In genomic region chrX:8690003-8690402, dm6 we compare ENCODE assay signal across 1 fruit fly cellular context.
A peak's percentile ranks its signal among the peaks of the same experiment; 100 is the strongest.
TF ChIP-seq lines count a peak whose summit lies in the region.

Ppt1 (minus strand) TSS chrX:8690227.
Ogg1 (plus strand) TSS chrX:8690327.

TF ChIP-seq in whole organism, embryonic, 481 proteins besides CTCF, POLR2A, EP300 and RAD21 (continued from another document and continues in another):
- TF ChIP-seq H15 (GFP tag; IDR thresholded peaks at IDR 0.05; lab: Robert Waterston, UW): no peak
- no peak for TF ChIP-seq Asciz (GFP tag; optimal IDR thresholded peaks at IDR 0.05; lab: Kevin White, UChicago)
- TF ChIP-seq pros (GFP tag; optimal IDR thresholded peaks at IDR 0.05; lab: Kevin White, UChicago): no peak
- TF ChIP-seq Bgb (GFP tag; IDR thresholded peaks at IDR 0.05; lab: Robert Waterston, UW; ENCODE audit: partially characterized antibody): peak; percentile 41
- no peak for TF ChIP-seq CG3065 (GFP tag; optimal IDR thresholded peaks at IDR 0.05; lab: Kevin White, UChicago)
- TF ChIP-seq Hr51 (GFP tag; optimal IDR thresholded peaks at IDR 0.05; lab: Kevin White, UChicago): peak; percentile 38
- TF ChIP-seq danr (GFP tag; IDR thresholded peaks at IDR 0.05; lab: Robert Waterston, UW): no peak
- no peak for TF ChIP-seq CG10321 (GFP tag; IDR thresholded peaks at IDR 0.05; lab: Robert Waterston, UW)
- TF ChIP-seq trem (tag; optimal IDR thresholded peaks at IDR 0.05; lab: Kevin White, UChicago): peak; percentile 67
- TF ChIP-seq zfh1 (GFP tag; IDR thresholded peaks at IDR 0.05; lab: Robert Waterston, UW): peak; percentile 52; the same call in 2 of the 3 replicates
- no peak for TF ChIP-seq Lhr (GFP tag; optimal IDR thresholded peaks at IDR 0.05; lab: Kevin White, UChicago)
- TF ChIP-seq Xrp1 (GFP tag; IDR thresholded peaks at IDR 0.05; lab: Robert Waterston, UW): peak; percentile 33; the same call in 1 of the 2 replicates
- TF ChIP-seq Nf-YB (GFP tag; optimal IDR thresholded peaks at IDR 0.05; lab: Kevin White, UChicago): peak; percentile 8
- peak; percentile 39 for TF ChIP-seq Sox102F (GFP tag; optimal IDR thresholded peaks at IDR 0.05; lab: Kevin White, UChicago)
- peak; percentile 43 for TF ChIP-seq Meics (GFP tag; optimal IDR thresholded peaks at IDR 0.05; lab: Kevin White, UChicago)
- TF ChIP-seq grau (tag; optimal IDR thresholded peaks at IDR 0.05; lab: Kevin White, UChicago): peak; percentile 56
- peak; percentile 39; the same call in 1 of the 2 replicates for TF ChIP-seq CG14441 (GFP tag; IDR thresholded peaks at IDR 0.05; lab: Robert Waterston, UW)
- peak; percentile 54; the same call in 1 of the 2 replicates for TF ChIP-seq CG14014 (GFP tag; IDR thresholded peaks at IDR 0.05; lab: Robert Waterston, UW)
- TF ChIP-seq klu (GFP tag; IDR thresholded peaks at IDR 0.05; lab: Robert Waterston, UW): 0 out of 2 replicates have a peak, but pooled peaks have one; percentile 9
- no peak for TF ChIP-seq D (optimal IDR thresholded peaks at IDR 0.05; lab: Kevin White, UChicago)
- TF ChIP-seq D (GFP tag; optimal IDR thresholded peaks at IDR 0.05; lab: Kevin White, UChicago): no peak
- TF ChIP-seq corto (GFP tag; optimal IDR thresholded peaks at IDR 0.05; lab: Kevin White, UChicago): no peak
- TF ChIP-seq bowl (GFP tag; IDR thresholded peaks at IDR 0.05; lab: Robert Waterston, UW): no peak
- no peak for TF ChIP-seq dati (GFP tag; IDR thresholded peaks at IDR 0.05; lab: Robert Waterston, UW)
- peak; percentile 65 for TF ChIP-seq CG9932 (GFP tag; IDR thresholded peaks at IDR 0.05; lab: Robert Waterston, UW)
- TF ChIP-seq pita (GFP tag; optimal IDR thresholded peaks at IDR 0.05; lab: Kevin White, UChicago): no peak
- TF ChIP-seq Dref (GFP tag; IDR thresholded peaks at IDR 0.05; lab: Robert Waterston, UW): no peak; the same call in none of the 2 replicates
- TF ChIP-seq ash1 (GFP tag; optimal IDR thresholded peaks at IDR 0.05; lab: Kevin White, UChicago): no peak
- peak; percentile 34 for TF ChIP-seq lbe (GFP tag; optimal IDR thresholded peaks at IDR 0.05; lab: Kevin White, UChicago)
- no peak for TF ChIP-seq sd (tag; optimal IDR thresholded peaks at IDR 0.05; lab: Kevin White, UChicago)
- no peak for TF ChIP-seq onecut (GFP tag; IDR thresholded peaks at IDR 0.05; lab: Robert Waterston, UW)
- TF ChIP-seq MTF-1 (GFP tag; optimal IDR thresholded peaks at IDR 0.05; lab: Kevin White, UChicago; ENCODE audit: borderline replicate concordance): no peak
- TF ChIP-seq CG17568 (GFP tag; optimal IDR thresholded peaks at IDR 0.05; lab: Kevin White, UChicago): peak; percentile 48
- no peak for TF ChIP-seq pan (optimal IDR thresholded peaks at IDR 0.05; lab: Kevin White, UChicago)
- TF ChIP-seq pan (GFP tag; optimal IDR thresholded peaks at IDR 0.05 in 1 of 2, IDR thresholded peaks at IDR 0.05 in 1 of 2): peak in 1 of 2 experiments; percentile 10
- TF ChIP-seq NC2β (GFP tag; optimal IDR thresholded peaks at IDR 0.05; lab: Kevin White, UChicago): peak; percentile 54
- TF ChIP-seq sisA (GFP tag; IDR thresholded peaks at IDR 0.05; lab: Robert Waterston, UW): no peak; the same call in 1 of the 2 replicates
- TF ChIP-seq Dad (GFP tag; optimal IDR thresholded peaks at IDR 0.05; lab: Kevin White, UChicago): peak; percentile 44
- no peak for TF ChIP-seq Lim3 (GFP tag; IDR thresholded peaks at IDR 0.05; lab: Robert Waterston, UW)
- no peak for TF ChIP-seq CG16815 (GFP tag; optimal IDR thresholded peaks at IDR 0.05; lab: Kevin White, UChicago)
- TF ChIP-seq MBD-R2 (GFP tag; IDR thresholded peaks at IDR 0.05; lab: Robert Waterston, UW): peak; percentile 80
- peak; percentile 42 for TF ChIP-seq CG6689 (GFP tag; IDR thresholded peaks at IDR 0.05; lab: Robert Waterston, UW)
- peak; percentile 51 for TF ChIP-seq pnt (GFP tag; optimal IDR thresholded peaks at IDR 0.05; lab: Kevin White, UChicago)
- peak; percentile 73 for TF ChIP-seq CG13287 (GFP tag; IDR thresholded peaks at IDR 0.05; lab: Robert Waterston, UW; ENCODE audit: partially characterized antibody)
- TF ChIP-seq Poxn (GFP tag; IDR thresholded peaks at IDR 0.05; lab: Robert Waterston, UW): no peak
- TF ChIP-seq usp (GFP tag; optimal IDR thresholded peaks at IDR 0.05; lab: Kevin White, UChicago): no peak
- TF ChIP-seq grn (GFP tag; optimal IDR thresholded peaks at IDR 0.05; lab: Kevin White, UChicago): no peak
- peak; percentile 16 for TF ChIP-seq p53 (GFP tag; optimal IDR thresholded peaks at IDR 0.05; lab: Kevin White, UChicago)
- no peak for TF ChIP-seq tup (GFP tag; optimal IDR thresholded peaks at IDR 0.05; lab: Kevin White, UChicago)
- TF ChIP-seq CG17186 (GFP tag; optimal IDR thresholded peaks at IDR 0.05; lab: Kevin White, UChicago): peak; percentile 49
- no peak for TF ChIP-seq CG9215 (GFP tag; IDR thresholded peaks at IDR 0.05; lab: Robert Waterston, UW)
- peak; percentile 32 for TF ChIP-seq CG10209 (GFP tag; optimal IDR thresholded peaks at IDR 0.05; lab: Kevin White, UChicago)
- TF ChIP-seq Doc2 (GFP tag; IDR thresholded peaks at IDR 0.05; lab: Robert Waterston, UW): no peak
- TF ChIP-seq CG3995 (GFP tag; optimal IDR thresholded peaks at IDR 0.05; lab: Kevin White, UChicago): peak; percentile 23
- TF ChIP-seq hb (GFP tag; IDR thresholded peaks at IDR 0.05; lab: Robert Waterston, UW; ENCODE audit: partially characterized antibody): no peak
- peak; percentile 45 for TF ChIP-seq YL-1 (GFP tag; optimal IDR thresholded peaks at IDR 0.05; lab: Kevin White, UChicago)
- TF ChIP-seq CG9437 (GFP tag; optimal IDR thresholded peaks at IDR 0.05; lab: Kevin White, UChicago): no peak
- peak; percentile 94 for TF ChIP-seq CG2116 (GFP tag; optimal IDR thresholded peaks at IDR 0.05; lab: Kevin White, UChicago)
- TF ChIP-seq CG7839 (tag; optimal IDR thresholded peaks at IDR 0.05; lab: Kevin White, UChicago): peak; percentile 28
- peak; percentile 6 for TF ChIP-seq HHEX (GFP tag; optimal IDR thresholded peaks at IDR 0.05; lab: Kevin White, UChicago)
- peak; percentile 39 for TF ChIP-seq CG12659 (GFP tag; optimal IDR thresholded peaks at IDR 0.05; lab: Kevin White, UChicago)
- TF ChIP-seq sens (GFP tag; lab: Kevin White, UChicago): peak; percentile 92
- TF ChIP-seq CG6791 (GFP tag; IDR thresholded peaks at IDR 0.05; lab: Robert Waterston, UW; ENCODE audit: partially characterized antibody): peak; percentile 38; the same call in 1 of the 3 replicates
- TF ChIP-seq ranshi (GFP tag; IDR thresholded peaks at IDR 0.05; lab: Robert Waterston, UW): 0 out of 2 replicates have a peak, but pooled peaks have one; percentile 44
- TF ChIP-seq CG18764 (GFP tag; optimal IDR thresholded peaks at IDR 0.05; lab: Kevin White, UChicago): peak; percentile 36
- TF ChIP-seq Gug (GFP tag; IDR thresholded peaks at IDR 0.05; lab: Robert Waterston, UW): peak; percentile 43; the same call in 2 of the 4 replicates
- TF ChIP-seq fu2 (GFP tag; optimal IDR thresholded peaks at IDR 0.05; lab: Kevin White, UChicago): peak; percentile 45
- TF ChIP-seq CG6813 (GFP tag; optimal IDR thresholded peaks at IDR 0.05; lab: Kevin White, UChicago): no peak
- peak; percentile 65 for TF ChIP-seq CoRest (tag; optimal IDR thresholded peaks at IDR 0.05; lab: Kevin White, UChicago)
- TF ChIP-seq pb (GFP tag; optimal IDR thresholded peaks at IDR 0.05; lab: Kevin White, UChicago): no peak
- TF ChIP-seq ken (GFP tag; IDR thresholded peaks at IDR 0.05; lab: Robert Waterston, UW): 0 out of 3 replicates have a peak, but pooled peaks have one; percentile 22
- peak; percentile 26; the same call in 1 of the 2 replicates for TF ChIP-seq rib (GFP tag; IDR thresholded peaks at IDR 0.05; lab: Robert Waterston, UW)
- peak; percentile 62 for TF ChIP-seq Xbp1 (GFP tag; optimal IDR thresholded peaks at IDR 0.05; lab: Kevin White, UChicago)
- peak; percentile 60 for TF ChIP-seq CG7928 (GFP tag; optimal IDR thresholded peaks at IDR 0.05; lab: Kevin White, UChicago)
- peak; percentile 34 for TF ChIP-seq CG9727 (GFP tag; optimal IDR thresholded peaks at IDR 0.05; lab: Kevin White, UChicago)
- no peak for TF ChIP-seq Spps (tag; optimal IDR thresholded peaks at IDR 0.05; lab: Kevin White, UChicago)
- TF ChIP-seq zen2 (GFP tag; IDR thresholded peaks at IDR 0.05; lab: Robert Waterston, UW; ENCODE audit: partially characterized antibody): no peak
- TF ChIP-seq CG33213 (GFP tag; optimal IDR thresholded peaks at IDR 0.05; lab: Kevin White, UChicago): peak; percentile 59
- peak; percentile 67 for TF ChIP-seq Side (GFP tag; optimal IDR thresholded peaks at IDR 0.05; lab: Kevin White, UChicago)
- TF ChIP-seq CG7963 (GFP tag; IDR thresholded peaks at IDR 0.05; lab: Robert Waterston, UW; ENCODE audit: partially characterized antibody): no peak
- peak; percentile 65 for TF ChIP-seq ind (GFP tag; optimal IDR thresholded peaks at IDR 0.05; lab: Kevin White, UChicago)
- TF ChIP-seq gcm (GFP tag; optimal IDR thresholded peaks at IDR 0.05; lab: Kevin White, UChicago): peak; percentile 10
- TF ChIP-seq nmo (GFP tag; optimal IDR thresholded peaks at IDR 0.05; lab: Kevin White, UChicago): peak; percentile 56
- no peak for TF ChIP-seq prd (optimal IDR thresholded peaks at IDR 0.05; lab: Kevin White, UChicago)
- peak; percentile 45; the same call in 1 of the 3 replicates for TF ChIP-seq prd (GFP tag; IDR thresholded peaks at IDR 0.05; lab: Robert Waterston, UW)
- no peak for TF ChIP-seq CG8478 (optimal IDR thresholded peaks at IDR 0.05; lab: Kevin White, UChicago)
- TF ChIP-seq CG17361 (GFP tag; IDR thresholded peaks at IDR 0.05; lab: Robert Waterston, UW): peak; percentile 37; the same call in 1 of the 3 replicates
- no peak for TF ChIP-seq CG10565 (GFP tag; optimal IDR thresholded peaks at IDR 0.05; lab: Kevin White, UChicago)
- TF ChIP-seq shn (GFP tag; optimal IDR thresholded peaks at IDR 0.05; lab: Kevin White, UChicago): peak; percentile 56
- TF ChIP-seq CG8765 (GFP tag; IDR thresholded peaks at IDR 0.05; lab: Robert Waterston, UW): no peak
- TF ChIP-seq ara (GFP tag; IDR thresholded peaks at IDR 0.05; lab: Robert Waterston, UW): no peak
- TF ChIP-seq CG30020 (tag; optimal IDR thresholded peaks at IDR 0.05; lab: Kevin White, UChicago): peak; percentile 50
- TF ChIP-seq CG3847 (GFP tag; IDR thresholded peaks at IDR 0.05; lab: Robert Waterston, UW): 0 out of 2 replicates have a peak, but pooled peaks have one; percentile 41
- TF ChIP-seq CG9817 (tag; optimal IDR thresholded peaks at IDR 0.05; lab: Kevin White, UChicago): peak; percentile 51
- TF ChIP-seq hbn (GFP tag; IDR thresholded peaks at IDR 0.05; lab: Robert Waterston, UW; ENCODE audit: partially characterized antibody): peak; percentile 45; the same call in 1 of the 2 replicates
- peak; percentile 62 for TF ChIP-seq slbo (GFP tag; IDR thresholded peaks at IDR 0.05; lab: Robert Waterston, UW)
- TF ChIP-seq cas (GFP tag; IDR thresholded peaks at IDR 0.05; lab: Robert Waterston, UW): no peak
- peak; percentile 7 for TF ChIP-seq D19A (tag; optimal IDR thresholded peaks at IDR 0.05; lab: Kevin White, UChicago)
- TF ChIP-seq Scr (GFP tag; IDR thresholded peaks at IDR 0.05; lab: Robert Waterston, UW; ENCODE audit: partially characterized antibody): peak; percentile 60
- TF ChIP-seq tgo (GFP tag; IDR thresholded peaks at IDR 0.05; lab: Robert Waterston, UW): peak; percentile 33; the same call in 1 of the 3 replicates
- TF ChIP-seq hth (optimal IDR thresholded peaks at IDR 0.05; lab: Kevin White, UChicago): no peak
- peak; percentile 47 for TF ChIP-seq CG3163 (GFP tag; optimal IDR thresholded peaks at IDR 0.05; lab: Kevin White, UChicago)
- peak; percentile 26 for TF ChIP-seq Sox100B (GFP tag; optimal IDR thresholded peaks at IDR 0.05; lab: Kevin White, UChicago)
- TF ChIP-seq CG8944 (GFP tag; optimal IDR thresholded peaks at IDR 0.05; lab: Kevin White, UChicago): peak; percentile 54
- TF ChIP-seq Trl (optimal IDR thresholded peaks at IDR 0.05; lab: Kevin White, UChicago): no peak
- TF ChIP-seq Trl (GFP tag; optimal IDR thresholded peaks at IDR 0.05; lab: Kevin White, UChicago): peak; percentile 71
- peak; percentile 67 for TF ChIP-seq CG14710 (tag; optimal IDR thresholded peaks at IDR 0.05; lab: Kevin White, UChicago)
- TF ChIP-seq lmd (GFP tag; IDR thresholded peaks at IDR 0.05; lab: Robert Waterston, UW): peak; percentile 34; the same call in 1 of the 2 replicates
- no peak for TF ChIP-seq CG2129 (GFP tag; IDR thresholded peaks at IDR 0.05; lab: Robert Waterston, UW; ENCODE audit: partially characterized antibody)
- TF ChIP-seq CG8924 (tag; optimal IDR thresholded peaks at IDR 0.05; lab: Kevin White, UChicago): peak; percentile 27
- no peak for TF ChIP-seq CG5953 (GFP tag; IDR thresholded peaks at IDR 0.05; lab: Robert Waterston, UW)
- TF ChIP-seq CG16813 (GFP tag; IDR thresholded peaks at IDR 0.05; lab: Robert Waterston, UW; ENCODE audit: partially characterized antibody): no peak; the same call in 2 of the 3 replicates
- TF ChIP-seq Chrac-16 (GFP tag; optimal IDR thresholded peaks at IDR 0.05; lab: Kevin White, UChicago): peak; percentile 61
- TF ChIP-seq Eip74EF (GFP tag; optimal IDR thresholded peaks at IDR 0.05; lab: Kevin White, UChicago): no peak
- no peak for TF ChIP-seq CG3726 (GFP tag; IDR thresholded peaks at IDR 0.05; lab: Robert Waterston, UW)
- TF ChIP-seq CG1832 (GFP tag; optimal IDR thresholded peaks at IDR 0.05; lab: Kevin White, UChicago): no peak
- no peak for TF ChIP-seq dimm (GFP tag; IDR thresholded peaks at IDR 0.05; lab: Robert Waterston, UW)
- no peak for TF ChIP-seq Gsc (GFP tag; IDR thresholded peaks at IDR 0.05; lab: Robert Waterston, UW)
- TF ChIP-seq CG12155 (GFP tag; optimal IDR thresholded peaks at IDR 0.05; lab: Kevin White, UChicago): peak; percentile 61
- peak; percentile 68 to 72 for TF ChIP-seq dpn (GFP tag; optimal IDR thresholded peaks at IDR 0.05; lab: Kevin White, UChicago)
- TF ChIP-seq toy (GFP tag; IDR thresholded peaks at IDR 0.05; lab: Robert Waterston, UW): no peak
- peak; percentile 43 for TF ChIP-seq CG4820 (GFP tag; optimal IDR thresholded peaks at IDR 0.05; lab: Kevin White, UChicago)
- TF ChIP-seq knrl (GFP tag; IDR thresholded peaks at IDR 0.05; lab: Robert Waterston, UW; ENCODE audit: partially characterized antibody): peak; percentile 44; the same call in 2 of the 3 replicates
- no peak for TF ChIP-seq CG11560 (tag; IDR thresholded peaks at IDR 0.05; lab: Robert Waterston, UW)
- TF ChIP-seq fd64A (GFP tag; optimal IDR thresholded peaks at IDR 0.05; lab: Kevin White, UChicago): no peak
- peak; percentile 66 for TF ChIP-seq jumu (GFP tag; optimal IDR thresholded peaks at IDR 0.05; lab: Kevin White, UChicago)
- TF ChIP-seq wek (GFP tag; optimal IDR thresholded peaks at IDR 0.05; lab: Kevin White, UChicago): peak; percentile 100
- peak; percentile 41 for TF ChIP-seq Dp (GFP tag; optimal IDR thresholded peaks at IDR 0.05; lab: Kevin White, UChicago)
- TF ChIP-seq CG6854 (GFP tag; optimal IDR thresholded peaks at IDR 0.05; lab: Kevin White, UChicago): no peak
